Worm (Caenorhabditis elegans) whole organism, L1 larva: ENCODE measurements around the gene cnb-1.

Experiments used
- mdl-1 ChIP-seq, 2 experiments: fragments of 150-350 bp; optimal IDR thresholded peaks; 2 replicates each; lab custom pipeline; 2014 to 2017; ENCODE audit warnings: missing biosample characterization in 2 of 2, missing genetic modification characterization in 2 of 2, inconsistent platforms in 1 of 2
- sptf-1 ChIP-seq: fragments of 150-350 bp; optimal IDR thresholded peaks from 2 replicates; lab custom pipeline; 2014; ENCODE audit warnings: missing biosample characterization, missing genetic modification characterization
- unc-86 ChIP-seq: sonication (generic microtip); optimal IDR thresholded peaks from 2 replicates; lab custom pipeline; 2016; ENCODE audit warnings: missing genetic modification characterization, missing compliant biosample characterization

- TF ChIP-seq sptf-1 (tag; lab: Kevin White, UChicago) (no peak), unc-86 (no peak), mdl-1 (tag; optimal IDR thresholded peaks at IDR 0.05; lab: Kevin White, UChicago) (no peak)
Measured at ce11 chrV:11392020-11392419, 16.5 kb downstream of the cnb-1 start, which contains the start of gene nas-16.
